Fruit fly (Drosophila melanogaster) whole organism, wandering third instar larva: ENCODE results near the gene CG2224.

Experiments used
- Abd-B ChIP-seq: fragments of >200 bp; optimal IDR thresholded peaks from 2 replicates; lab custom pipeline; 2017; ENCODE audit warnings: missing biosample characterization, missing genetic modification characterization
- CG9705 ChIP-seq: fragments of 200-800 bp; sonication (Bioruptor generic); optimal IDR thresholded peaks from 2 replicates; lab custom pipeline; 2018; ENCODE audit warnings: missing biosample characterization, mild to moderate bottlenecking, missing genetic modification characterization
- CrebA ChIP-seq: fragments of 200-800 bp; sonication (Bioruptor generic); optimal IDR thresholded peaks from 2 replicates; lab custom pipeline; 2016; ENCODE audit warnings: missing biosample characterization, mild to moderate bottlenecking, missing genetic modification characterization, borderline replicate concordance
- Dif ChIP-seq: fragments of 200-275, 200-300 bp; sonication (Bioruptor generic); optimal IDR thresholded peaks from 2 replicates; lab custom pipeline; 2018; ENCODE audit warnings: missing biosample characterization, missing genetic modification characterization; ENCODE audit not compliant: partially characterized antibody
- GATAd ChIP-seq: sonication (Bioruptor generic); optimal IDR thresholded peaks from 2 replicates; lab custom pipeline; 2016; ENCODE audit warnings: missing biosample characterization, missing genetic modification characterization
- HLH106 ChIP-seq: fragments of 200-800 bp; optimal IDR thresholded peaks from 3 replicates; lab custom pipeline; 2019; ENCODE audit warnings: missing biosample characterization, mild to moderate bottlenecking, missing genetic modification characterization, moderate library complexity
- Hnf4 ChIP-seq: fragments of 200-800 bp; sonication (Bioruptor generic); optimal IDR thresholded peaks from 2 replicates; lab custom pipeline; 2016; ENCODE audit warnings: missing biosample characterization, mild to moderate bottlenecking, missing genetic modification characterization
- Hr78 ChIP-seq: fragments of >200 bp; optimal IDR thresholded peaks from 2 replicates; lab custom pipeline; 2017; ENCODE audit warnings: missing biosample characterization, missing genetic modification characterization
- Jra ChIP-seq: sonication (Bioruptor generic); optimal IDR thresholded peaks from 2 replicates; lab custom pipeline; 2016; ENCODE audit warnings: missing biosample characterization, missing genetic modification characterization
- Mio ChIP-seq: sonication (Bioruptor generic); optimal IDR thresholded peaks from 2 replicates; lab custom pipeline; 2016; ENCODE audit warnings: missing biosample characterization, missing genetic modification characterization
- Myc ChIP-seq: fragments of >200 bp; optimal IDR thresholded peaks from 2 replicates; lab custom pipeline; 2017
- N ChIP-seq: fragments of >200 bp; optimal IDR thresholded peaks from 2 replicates; lab custom pipeline; 2018; ENCODE audit warnings: missing biosample characterization, missing external identifiers, missing genetic modification characterization
- OdsH ChIP-seq: fragments of 200-800 bp; sonication (Bioruptor generic); optimal IDR thresholded peaks from 2 replicates; lab custom pipeline; 2016; ENCODE audit warnings: missing biosample characterization, mild to moderate bottlenecking, missing genetic modification characterization
- Rel ChIP-seq, 2 experiments: fragments of 200-800 bp; sonication (Bioruptor generic) in 1 of 2; optimal IDR thresholded peaks; 2 replicates in 1 of 2; 3 replicates in 1 of 2; lab custom pipeline; 2016 to 2019; ENCODE audit warnings: mild to moderate bottlenecking in 2 of 2, missing biosample characterization in 2 of 2, missing genetic modification characterization in 2 of 2, moderate library complexity in 1 of 2
- Sp1 ChIP-seq: fragments of 200-800 bp; sonication (Bioruptor generic); optimal IDR thresholded peaks from 3 replicates; lab custom pipeline; 2019; ENCODE audit warnings: missing biosample characterization, mild to moderate bottlenecking, missing genetic modification characterization, moderate library complexity
- Vsx2 ChIP-seq: fragments of 200-300, 225-300 bp; sonication (Bioruptor generic); optimal IDR thresholded peaks from 2 replicates; lab custom pipeline; 2018; ENCODE audit warnings: missing biosample characterization, missing genetic modification characterization; ENCODE audit not compliant: partially characterized antibody
- br ChIP-seq: fragments of 200-800 bp; sonication (Bioruptor generic); optimal IDR thresholded peaks from 2 replicates; lab custom pipeline; 2016; ENCODE audit warnings: missing biosample characterization, missing genetic modification characterization
- brk ChIP-seq: fragments of 200-800 bp; sonication (Bioruptor generic); optimal IDR thresholded peaks from 2 replicates; lab custom pipeline; 2016; ENCODE audit warnings: missing biosample characterization, mild to moderate bottlenecking, missing genetic modification characterization
- dl ChIP-seq, 2 experiments: fragments of 175-275, 200-275 bp in 1 of 2; fragments of 200-275 bp in 1 of 2; sonication (Bioruptor generic); optimal IDR thresholded peaks; lab custom pipeline; 2018; ENCODE audit warnings: mild to moderate bottlenecking in 2 of 2, missing biosample characterization in 2 of 2, missing genetic modification characterization in 2 of 2, moderate library complexity in 2 of 2; ENCODE audit not compliant: partially characterized antibody in 2 of 2, insufficient read depth in 1 of 2
- dmrt93B ChIP-seq: fragments of 200-800 bp; sonication (Bioruptor generic); optimal IDR thresholded peaks from 2 replicates; lab custom pipeline; 2018; ENCODE audit warnings: missing biosample characterization, mild to moderate bottlenecking, missing genetic modification characterization
- dsf ChIP-seq: sonication (Bioruptor generic); optimal IDR thresholded peaks from 2 replicates; lab custom pipeline; 2016; ENCODE audit warnings: missing biosample characterization, missing genetic modification characterization, borderline replicate concordance
- ey ChIP-seq: fragments of 200-800 bp; sonication (Bioruptor generic); optimal IDR thresholded peaks from 2 replicates; lab custom pipeline; 2016; ENCODE audit warnings: missing biosample characterization, missing genetic modification characterization
- foxo ChIP-seq, 2 experiments: fragments of 200-800 bp; sonication (Bioruptor generic); optimal IDR thresholded peaks; 2 replicates in 1 of 2; 3 replicates in 1 of 2; lab custom pipeline; 2016 to 2017; ENCODE audit warnings: missing biosample characterization in 2 of 2, missing genetic modification characterization in 2 of 2
- fru ChIP-seq: fragments of 200-800 bp; sonication (Bioruptor generic); optimal IDR thresholded peaks from 3 replicates; lab custom pipeline; 2016; ENCODE audit warnings: missing biosample characterization, mild to moderate bottlenecking, missing genetic modification characterization
- h ChIP-seq: fragments of 200-800 bp; sonication (Bioruptor generic); optimal IDR thresholded peaks from 3 replicates; lab custom pipeline; 2016; ENCODE audit warnings: missing biosample characterization, mild to moderate bottlenecking, missing genetic modification characterization
- jim ChIP-seq: fragments of 175-275, 200-325 bp; sonication (Bioruptor generic); optimal IDR thresholded peaks from 2 replicates; lab custom pipeline; 2016; ENCODE audit warnings: missing biosample characterization, mild to moderate bottlenecking, missing genetic modification characterization
- lola ChIP-seq: fragments of >200 bp; optimal IDR thresholded peaks from 2 replicates; lab custom pipeline; 2017; ENCODE audit warnings: missing biosample characterization, missing genetic modification characterization
- pan ChIP-seq: fragments of >200 bp; optimal IDR thresholded peaks from 2 replicates; lab custom pipeline; 2017
- psq ChIP-seq: fragments of 200-800 bp; sonication (Bioruptor generic); optimal IDR thresholded peaks from 3 replicates; lab custom pipeline; 2017; ENCODE audit warnings: missing biosample characterization, mild to moderate bottlenecking, missing genetic modification characterization, moderate library complexity
- sage ChIP-seq: fragments of 200-800 bp; sonication (Bioruptor generic); optimal IDR thresholded peaks from 2 replicates; lab custom pipeline; 2016; ENCODE audit warnings: missing biosample characterization, mild to moderate bottlenecking, missing genetic modification characterization
- sv ChIP-seq: fragments of 200-800 bp; sonication (Bioruptor generic); optimal IDR thresholded peaks from 3 replicates; lab custom pipeline; 2016; ENCODE audit warnings: missing biosample characterization, missing genetic modification characterization
- tai ChIP-seq: sonication (Bioruptor generic); optimal IDR thresholded peaks from 2 replicates; lab custom pipeline; 2016; ENCODE audit warnings: missing biosample characterization, missing genetic modification characterization
- usp ChIP-seq: fragments of >200 bp; optimal IDR thresholded peaks from 2 replicates; lab custom pipeline; 2017; ENCODE audit warnings: missing biosample characterization, missing genetic modification characterization
- woc ChIP-seq: sonication (Bioruptor generic); optimal IDR thresholded peaks from 2 replicates; lab custom pipeline; 2016; ENCODE audit warnings: missing biosample characterization, mild to moderate bottlenecking, missing genetic modification characterization

The CG2224 gene

DNA sequence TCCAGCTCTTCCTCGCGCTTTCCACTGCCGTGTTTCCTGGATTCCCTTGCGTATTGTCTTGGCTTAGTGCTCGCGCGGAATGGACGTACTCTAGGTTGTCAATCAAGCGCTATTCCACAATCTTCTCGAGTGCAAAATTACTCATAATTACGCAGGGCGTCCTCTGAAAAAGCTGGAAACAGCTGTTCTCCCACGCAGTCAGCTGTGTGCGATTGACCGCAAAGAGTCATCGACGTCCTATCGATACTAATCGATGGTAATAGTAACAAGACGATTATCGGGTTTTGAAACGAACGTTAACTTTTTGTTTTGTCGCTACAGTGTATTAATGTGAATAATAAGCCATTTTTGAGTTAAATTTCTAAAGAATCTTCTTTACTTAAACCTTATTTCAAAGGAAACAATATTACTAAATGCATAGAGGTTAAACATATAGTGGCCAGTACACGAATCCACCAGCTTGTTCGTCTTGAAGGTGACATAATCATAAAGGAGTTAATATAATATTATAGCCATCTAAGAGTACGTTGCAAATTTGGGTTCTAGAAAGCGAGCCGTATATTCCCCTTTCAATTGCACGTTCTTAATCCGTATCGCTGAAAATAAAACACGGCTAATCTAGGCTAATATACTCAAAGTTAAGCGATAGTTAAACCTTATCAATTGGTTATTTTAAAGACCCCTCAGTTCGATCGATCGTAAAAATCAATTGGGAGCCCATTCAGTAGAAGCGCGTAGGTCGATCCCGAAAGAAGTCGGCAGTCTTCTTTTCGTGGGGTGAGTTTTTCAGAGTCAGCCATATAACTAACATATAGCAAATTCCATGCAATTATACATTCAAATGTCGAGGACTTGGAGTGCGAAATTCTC lies at the start of gene CG2224, which contains the start of gene CDase:
Gene CG2224, minus strand, starts transcription at position 235 of the 870 bp plus-strand sequence.
Gene CDase, plus strand, starts transcription at position 456 of the 870 bp plus-strand sequence.
- TF ChIP-seq jim = no peak
- no peak for TF ChIP-seq lola (GFP tag; lab: Kevin White, UChicago)
- TF ChIP-seq br (GFP tag; lab: Kevin White, UChicago) = no peak
- no peak for TF ChIP-seq Hr78
- TF ChIP-seq sv (GFP tag; lab: Kevin White, UChicago) = no peak
- no peak for TF ChIP-seq Rel (GFP tag; optimal IDR thresholded peaks at IDR 0.05; lab: Kevin White, UChicago)
- no peak for TF ChIP-seq Rel (tag; optimal IDR thresholded peaks at IDR 0.05; lab: Kevin White, UChicago)
- TF ChIP-seq dmrt93B (GFP tag; lab: Kevin White, UChicago) = no peak
- no peak for TF ChIP-seq usp
- TF ChIP-seq ey (GFP tag; lab: Kevin White, UChicago) = no peak
- no peak for TF ChIP-seq tai (GFP tag; lab: Kevin White, UChicago)
- no peak for TF ChIP-seq Vsx2 (GFP tag; lab: Kevin White, UChicago)
- no peak for TF ChIP-seq HLH106 (tag; lab: Kevin White, UChicago)
- no peak for TF ChIP-seq CrebA (GFP tag; lab: Kevin White, UChicago)
- TF ChIP-seq pan (lab: Kevin White, UChicago) = no peak
- no peak for TF ChIP-seq Mio (GFP tag; lab: Kevin White, UChicago)
- no peak for TF ChIP-seq GATAd (GFP tag; lab: Kevin White, UChicago)
- TF ChIP-seq brk (GFP tag; lab: Kevin White, UChicago) = no peak
- TF ChIP-seq sage (GFP tag; lab: Kevin White, UChicago) = no peak
- no peak for TF ChIP-seq N (GFP tag; lab: Kevin White, UChicago)
- TF ChIP-seq, all 38 proteins: peak for 0

DNA sequence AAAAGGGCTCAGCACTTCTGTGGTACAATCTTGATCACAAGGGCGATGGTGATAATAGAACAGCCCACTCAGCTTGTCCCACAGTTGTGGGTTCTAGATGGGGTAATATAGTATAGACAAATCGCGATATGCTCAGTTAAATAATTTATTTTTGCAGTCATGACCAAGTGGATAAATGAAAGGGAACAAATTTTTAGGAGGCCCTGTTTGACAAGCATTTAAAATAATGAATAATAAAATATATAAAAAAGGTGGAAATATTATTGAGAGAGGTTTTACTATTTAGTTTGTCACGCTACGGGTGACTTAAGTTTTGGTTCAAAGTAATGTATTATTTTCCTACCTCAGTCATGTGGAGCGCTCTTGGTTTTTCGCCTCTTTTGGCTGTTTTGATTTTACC lies 48.6 kb upstream of the CG2224 start, which contains the start of gene CG34041:
Gene CG34041, plus strand, starts transcription at position 301 of the 400 bp plus-strand sequence.
- no peak for TF ChIP-seq fru (GFP tag; lab: Kevin White, UChicago)
- no peak for TF ChIP-seq Vsx2 (GFP tag; lab: Kevin White, UChicago)
- no peak for TF ChIP-seq h (GFP tag; lab: Kevin White, UChicago)
- no peak for TF ChIP-seq jim
- no peak for TF ChIP-seq sage (GFP tag; lab: Kevin White, UChicago)
- TF ChIP-seq Abd-B (GFP tag; lab: Kevin White, UChicago) = no peak

DNA sequence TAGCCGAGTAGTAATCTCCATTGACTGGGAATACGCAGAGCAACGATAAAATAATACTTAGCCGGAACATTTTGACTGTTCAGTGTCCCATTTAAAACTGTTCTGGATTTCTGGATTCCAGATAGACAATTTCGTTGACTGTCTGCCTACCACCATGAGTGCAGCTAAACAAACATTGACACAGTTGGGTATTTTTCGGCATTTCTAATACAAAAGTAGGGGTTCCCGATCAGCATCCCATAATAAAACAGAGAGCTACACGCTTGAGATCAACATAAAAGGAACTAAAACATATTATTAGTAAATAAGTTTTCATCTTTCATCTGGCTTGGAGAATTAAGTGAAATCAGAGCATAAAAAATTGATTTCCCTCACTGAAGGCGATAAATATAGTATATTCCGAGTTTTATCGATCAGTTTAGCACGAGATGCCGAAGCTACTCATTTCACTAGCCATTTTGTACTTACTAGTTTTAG lies 46.5 kb upstream of the CG2224 start, which contains the start of the genes PH4alphaSG1 and CG15539:
Gene PH4alphaSG1, minus strand, starts transcription at position 101 of the 477 bp plus-strand sequence.
Gene CG15539, plus strand, starts transcription at position 427 of the 477 bp plus-strand sequence.
- TF ChIP-seq foxo (GFP tag; optimal IDR thresholded peaks at IDR 0.05; lab: Kevin White, UChicago) (no peak), lola (GFP tag; lab: Kevin White, UChicago) (no peak), CrebA (GFP tag; lab: Kevin White, UChicago) (no peak), Jra (GFP tag; lab: Kevin White, UChicago) (no peak), Sp1 (no peak), Hr78 (no peak), CG9705 (GFP tag; lab: Kevin White, UChicago) (no peak), sage (GFP tag; lab: Kevin White, UChicago) (no peak), usp (no peak), h (GFP tag; lab: Kevin White, UChicago) (no peak)
- TF ChIP-seq, all 38 proteins: peak for 0

DNA sequence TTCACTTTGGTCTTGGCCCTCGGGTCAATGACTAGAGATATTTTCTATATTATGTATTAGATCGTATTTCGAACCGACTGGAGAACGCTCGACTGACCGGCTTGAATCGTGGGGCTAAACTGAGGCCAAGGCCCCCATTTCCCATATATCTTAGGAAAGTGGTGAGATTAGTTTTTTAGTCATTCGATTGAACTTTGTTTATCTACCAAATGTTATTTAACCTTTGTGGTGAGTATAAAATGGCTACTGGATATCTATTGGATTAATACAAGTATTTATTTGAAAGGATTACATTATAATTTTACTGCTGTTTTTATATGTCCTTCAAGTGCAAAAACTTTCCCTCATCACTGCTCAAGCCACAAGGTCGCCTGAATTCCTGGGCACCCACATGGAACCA lies 44.3 kb upstream of the CG2224 start, which contains the start of gene CG31371:
Gene CG31371, minus strand, starts transcription at position 101 of the 400 bp plus-strand sequence.
- TF ChIP-seq psq (no peak), Sp1 (no peak)
- TF ChIP-seq, all 38 proteins: peak for 0

DNA sequence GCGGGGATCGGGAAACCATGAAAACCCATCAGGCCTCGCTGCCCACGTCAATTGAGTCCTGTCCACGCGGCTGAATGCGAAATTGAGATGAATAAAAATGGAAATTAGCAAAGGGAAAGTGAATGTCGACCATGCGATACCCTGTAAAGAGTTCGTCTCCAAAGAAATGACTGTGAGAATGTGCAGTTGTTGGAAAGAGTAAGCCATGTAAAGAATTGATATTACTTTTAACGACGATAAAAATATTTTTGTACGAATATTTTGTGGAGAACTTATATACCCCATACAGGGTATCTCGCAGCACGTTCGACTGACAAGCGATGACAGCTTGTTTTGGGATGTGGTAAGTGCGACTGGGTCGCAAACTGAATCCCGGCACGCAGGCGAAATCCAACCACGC lies 42.1 kb upstream of the CG2224 start:
- TF ChIP-seq dsf (GFP tag; lab: Kevin White, UChicago) = no peak
- no peak for TF ChIP-seq Myc
- TF ChIP-seq Sp1 = no peak
- TF ChIP-seq tai (GFP tag; lab: Kevin White, UChicago) = no peak
- TF ChIP-seq h (GFP tag; lab: Kevin White, UChicago) = peak; percentile 69
- TF ChIP-seq ey (GFP tag; lab: Kevin White, UChicago) = peak; percentile 53
- no peak for TF ChIP-seq lola (GFP tag; lab: Kevin White, UChicago)
- TF ChIP-seq Hnf4 (GFP tag; lab: Kevin White, UChicago) = no peak
- TF ChIP-seq foxo (GFP tag; optimal IDR thresholded peaks at IDR 0.05; lab: Kevin White, UChicago) = peak in 1 of 2 experiments; percentile 67
- TF ChIP-seq brk (GFP tag; lab: Kevin White, UChicago) = no peak
- TF ChIP-seq Abd-B (GFP tag; lab: Kevin White, UChicago) = no peak
- TF ChIP-seq Jra (GFP tag; lab: Kevin White, UChicago) = no peak
- peak; percentile 55 for TF ChIP-seq HLH106 (tag; lab: Kevin White, UChicago)
- TF ChIP-seq fru (GFP tag; lab: Kevin White, UChicago) = peak; percentile 50
- TF ChIP-seq N (GFP tag; lab: Kevin White, UChicago) = no peak
- peak; percentile 35 for TF ChIP-seq OdsH (GFP tag; lab: Kevin White, UChicago)
- no peak for TF ChIP-seq Mio (GFP tag; lab: Kevin White, UChicago)
- no peak for TF ChIP-seq usp
- peak; percentile 18 for TF ChIP-seq woc
- peak; percentile 66 for TF ChIP-seq br (GFP tag; lab: Kevin White, UChicago)
- peak; percentile 15 for TF ChIP-seq dmrt93B (GFP tag; lab: Kevin White, UChicago)
- peak; percentile 18 for TF ChIP-seq pan (lab: Kevin White, UChicago)
- TF ChIP-seq Rel (GFP tag; optimal IDR thresholded peaks at IDR 0.05; lab: Kevin White, UChicago) = no peak
- no peak for TF ChIP-seq Rel (tag; optimal IDR thresholded peaks at IDR 0.05; lab: Kevin White, UChicago)
- TF ChIP-seq Dif (GFP tag; lab: Kevin White, UChicago) = no peak
- TF ChIP-seq dl (GFP tag; optimal IDR thresholded peaks at IDR 0.05; lab: Kevin White, UChicago; ENCODE audit: insufficient read depth in 1 of 2, partially characterized antibody in 2 of 2) = no peak
